Fruit fly (Drosophila melanogaster) whole organism, prepupa: Measurements from ENCODE around the gene Pex10.

Experiments
- CG11902 ChIP-seq: fragments of 200-800 bp; sonication (Bioruptor generic); optimal IDR thresholded peaks from 3 replicates; lab custom pipeline; 2016; ENCODE audit warnings: missing biosample characterization, missing genetic modification characterization
- CG15336 ChIP-seq: fragments of 200-800 bp; sonication (Bioruptor generic); IDR thresholded peaks from 2 replicates; pipeline ENCODE4 v1.3.6; 2022; ENCODE audit warnings: missing biosample characterization, missing genetic modification characterization
- CG16779 ChIP-seq: fragments of 200-800 bp; sonication (Bioruptor generic); optimal IDR thresholded peaks from 3 replicates; lab custom pipeline; 2017; ENCODE audit warnings: missing biosample characterization, mild to moderate bottlenecking, missing genetic modification characterization
- CG3032 ChIP-seq: fragments of 200-800 bp; optimal IDR thresholded peaks from 2 replicates; lab custom pipeline; 2019; ENCODE audit warnings: missing biosample characterization, mild to moderate bottlenecking, missing genetic modification characterization, moderate library complexity
- CG31627 ChIP-seq: fragments of 200-800 bp; sonication (Bioruptor generic); optimal IDR thresholded peaks from 3 replicates; lab custom pipeline; 2016; ENCODE audit warnings: missing biosample characterization, missing genetic modification characterization
- CG32006 ChIP-seq: fragments of 200-800 bp; sonication (Bioruptor generic); optimal IDR thresholded peaks from 3 replicates; lab custom pipeline; 2017; ENCODE audit warnings: missing biosample characterization, mild to moderate bottlenecking, missing genetic modification characterization
- CG3919 ChIP-seq: fragments of 200-800 bp; sonication (Bioruptor generic); optimal IDR thresholded peaks from 3 replicates; lab custom pipeline; 2016; ENCODE audit warnings: missing biosample characterization, missing genetic modification characterization
- CG6163 ChIP-seq: fragments of 200-800 bp; sonication (Bioruptor generic); IDR thresholded peaks from 3 replicates; pipeline ENCODE4 v1.3.6; 2022; ENCODE audit warnings: missing biosample characterization, missing genetic modification characterization
- CG6276 ChIP-seq: fragments of 200-800 bp; sonication (Bioruptor generic); optimal IDR thresholded peaks from 2 replicates; lab custom pipeline; 2017; ENCODE audit warnings: missing biosample characterization, mild to moderate bottlenecking, missing genetic modification characterization
- CG6808 ChIP-seq: fragments of 200-800 bp; sonication (Bioruptor generic); optimal IDR thresholded peaks from 3 replicates; lab custom pipeline; 2017; ENCODE audit warnings: missing biosample characterization, missing genetic modification characterization, mild to moderate bottlenecking, moderate library complexity, missing genetic modification reagents
- CG6854 ChIP-seq: fragments of 200-800 bp; sonication (Bioruptor generic); optimal IDR thresholded peaks from 2 replicates; lab custom pipeline; 2017; ENCODE audit warnings: missing biosample characterization, mild to moderate bottlenecking, missing genetic modification characterization
- CG8119 ChIP-seq: fragments of 200-800 bp; sonication (Bioruptor generic); IDR thresholded peaks from 3 replicates; pipeline ENCODE4 v1.3.6; 2022; ENCODE audit warnings: missing biosample characterization, missing genetic modification characterization
- CG8319 ChIP-seq: fragments of 200-800 bp; sonication (Bioruptor generic); optimal IDR thresholded peaks from 3 replicates; lab custom pipeline; 2016; ENCODE audit warnings: missing biosample characterization, missing genetic modification characterization
- CG8632 ChIP-seq: fragments of 200-800 bp; sonication (Bioruptor generic); optimal IDR thresholded peaks from 3 replicates; lab custom pipeline; 2016; ENCODE audit warnings: missing biosample characterization, missing genetic modification characterization
- Eip78C ChIP-seq: fragments of 200-800 bp; sonication (Bioruptor generic); peaks from one replicate; lab custom pipeline; 2016; ENCODE audit warnings: missing biosample characterization, missing genetic modification characterization
- Eip93F ChIP-seq: fragments of 200-800 bp; sonication (Bioruptor generic); optimal IDR thresholded peaks from 2 replicates; lab custom pipeline; 2016; ENCODE audit warnings: missing biosample characterization, mild to moderate bottlenecking, missing genetic modification characterization
- Ets21C ChIP-seq: fragments of 200-800 bp; sonication (Bioruptor generic); optimal IDR thresholded peaks from 3 replicates; lab custom pipeline; 2016; ENCODE audit warnings: missing biosample characterization, missing genetic modification characterization
- Hr38 ChIP-seq: sonication (Bioruptor generic); optimal IDR thresholded peaks from 2 replicates; lab custom pipeline; 2016; ENCODE audit warnings: missing biosample characterization, missing genetic modification characterization
- Hr4 ChIP-seq: fragments of 200-800 bp; sonication (Bioruptor generic); optimal IDR thresholded peaks from 3 replicates; lab custom pipeline; 2016; ENCODE audit warnings: missing biosample characterization, missing genetic modification characterization
- Lpt ChIP-seq: fragments of 200-800 bp; sonication (Bioruptor generic); optimal IDR thresholded peaks from 3 replicates; lab custom pipeline; 2016; ENCODE audit warnings: missing biosample characterization, missing genetic modification characterization
- Met ChIP-seq: fragments of 200-800 bp; sonication (Bioruptor generic); optimal IDR thresholded peaks from 3 replicates; lab custom pipeline; 2016; ENCODE audit warnings: missing biosample characterization, missing genetic modification characterization
- Smox ChIP-seq: fragments of 200-800 bp; sonication (Bioruptor generic); optimal IDR thresholded peaks from 3 replicates; lab custom pipeline; 2016; ENCODE audit warnings: missing biosample characterization, missing genetic modification characterization
- Sox102F ChIP-seq: fragments of 200-800 bp; sonication (Bioruptor generic); optimal IDR thresholded peaks from 2 replicates; lab custom pipeline; 2016; ENCODE audit warnings: missing biosample characterization, mild to moderate bottlenecking, missing genetic modification characterization
- Sox15 ChIP-seq: fragments of 200-800 bp; sonication (Bioruptor generic); optimal IDR thresholded peaks from 3 replicates; lab custom pipeline; 2016; ENCODE audit warnings: missing biosample characterization, missing genetic modification characterization
- achi ChIP-seq: fragments of 200-800 bp; sonication (Bioruptor generic); optimal IDR thresholded peaks from 3 replicates; lab custom pipeline; 2016; ENCODE audit warnings: missing biosample characterization, missing genetic modification characterization
- acj6 ChIP-seq: fragments of 200-800 bp; sonication (Bioruptor generic); optimal IDR thresholded peaks from 3 replicates; lab custom pipeline; 2016; ENCODE audit warnings: missing biosample characterization, missing genetic modification characterization
- cyc ChIP-seq: fragments of 200-800 bp; sonication (Bioruptor generic); optimal IDR thresholded peaks from 3 replicates; lab custom pipeline; 2016; ENCODE audit warnings: missing biosample characterization, missing genetic modification characterization
- dsx ChIP-seq: fragments of 200-800 bp; optimal IDR thresholded peaks from 3 replicates; lab custom pipeline; 2019; ENCODE audit warnings: missing biosample characterization, mild to moderate bottlenecking, missing genetic modification characterization, moderate library complexity; ENCODE audit not compliant: poor library complexity, severe bottlenecking
- eg ChIP-seq: fragments of 200-800 bp; sonication (Bioruptor generic); IDR thresholded peaks from 3 replicates; pipeline ENCODE4 v1.3.6; 2022; ENCODE audit warnings: missing biosample characterization, missing genetic modification characterization
- esn ChIP-seq: fragments of 200-800 bp; sonication (Bioruptor generic); optimal IDR thresholded peaks from 2 replicates; lab custom pipeline; 2016; ENCODE audit warnings: missing biosample characterization, mild to moderate bottlenecking, missing genetic modification characterization, moderate library complexity
- fd59A ChIP-seq: fragments of 200-800 bp; sonication (Bioruptor generic); optimal IDR thresholded peaks from 2 replicates; lab custom pipeline; 2017; ENCODE audit warnings: missing biosample characterization, mild to moderate bottlenecking, missing genetic modification characterization, missing genetic modification reagents
- fkh ChIP-seq: fragments of 200-800 bp; sonication (Bioruptor generic); optimal IDR thresholded peaks from 3 replicates; lab custom pipeline; 2017; ENCODE audit warnings: missing biosample characterization, mild to moderate bottlenecking, missing genetic modification characterization, moderate library complexity
- lz ChIP-seq: fragments of 200-800 bp; sonication (Bioruptor generic); optimal IDR thresholded peaks from 3 replicates; lab custom pipeline; 2016; ENCODE audit warnings: missing biosample characterization, missing genetic modification characterization
- net ChIP-seq: fragments of 200-800 bp; sonication (Bioruptor generic); optimal IDR thresholded peaks from 3 replicates; lab custom pipeline; 2016; ENCODE audit warnings: missing biosample characterization, missing genetic modification characterization
- pdm3 ChIP-seq: fragments of 200-800 bp; sonication (Bioruptor generic); optimal IDR thresholded peaks from 3 replicates; lab custom pipeline; 2016; ENCODE audit warnings: missing biosample characterization, missing genetic modification characterization
- salr ChIP-seq, 2 experiments: fragments of 200-800 bp; sonication (Bioruptor generic); optimal IDR thresholded peaks; 3 replicates each; lab custom pipeline; 2016 to 2018; ENCODE audit warnings: missing biosample characterization in 2 of 2, missing genetic modification characterization in 2 of 2, mild to moderate bottlenecking in 1 of 2
- spab ChIP-seq: fragments of 200-800 bp; sonication (Bioruptor generic); optimal IDR thresholded peaks from 2 replicates; lab custom pipeline; 2017; ENCODE audit warnings: missing biosample characterization, mild to moderate bottlenecking, missing genetic modification characterization, missing genetic modification reagents
- ss ChIP-seq, 2 experiments: fragments of 200-800 bp; sonication (Bioruptor generic); optimal IDR thresholded peaks; 2 replicates in 1 of 2; 3 replicates in 1 of 2; lab custom pipeline; 2017 to 2018; ENCODE audit warnings: mild to moderate bottlenecking in 2 of 2, missing biosample characterization in 2 of 2, missing genetic modification characterization in 2 of 2, moderate library complexity in 1 of 2
- svp ChIP-seq: fragments of 200-800 bp; sonication (Bioruptor generic); peaks from one replicate; lab custom pipeline; 2016; ENCODE audit warnings: missing biosample characterization, missing genetic modification characterization

Pex10 gene

dm6 chr3L:1575731-1576376 lies 17.8 kb downstream of the Pex10 start:
- TF ChIP-seq CG32006 (GFP tag; lab: Kevin White, UChicago) (peak; percentile 26), CG6276 (no peak), CG8319 (no peak), achi (GFP tag; lab: Kevin White, UChicago) (peak; percentile 12), pdm3 (GFP tag; lab: Kevin White, UChicago) (peak; percentile 11), CG31627 (GFP tag; lab: Kevin White, UChicago) (no peak), CG6163 (0 out of 3 replicates have a peak, but pooled peaks have one; percentile 20), Eip78C (GFP tag; lab: Kevin White, UChicago) (peak; percentile 85), CG3032 (tag; lab: Kevin White, UChicago) (no peak), Hr4 (peak; percentile 35), acj6 (GFP tag; lab: Kevin White, UChicago) (peak; percentile 12), CG15336 (GFP tag; lab: Robert Waterston, UW) (peak; percentile 39; the same call in 1 of the 2 replicates), esn (GFP tag; lab: Kevin White, UChicago) (peak; percentile 17), CG3919 (GFP tag; lab: Kevin White, UChicago) (peak; percentile 16)

DNA sequence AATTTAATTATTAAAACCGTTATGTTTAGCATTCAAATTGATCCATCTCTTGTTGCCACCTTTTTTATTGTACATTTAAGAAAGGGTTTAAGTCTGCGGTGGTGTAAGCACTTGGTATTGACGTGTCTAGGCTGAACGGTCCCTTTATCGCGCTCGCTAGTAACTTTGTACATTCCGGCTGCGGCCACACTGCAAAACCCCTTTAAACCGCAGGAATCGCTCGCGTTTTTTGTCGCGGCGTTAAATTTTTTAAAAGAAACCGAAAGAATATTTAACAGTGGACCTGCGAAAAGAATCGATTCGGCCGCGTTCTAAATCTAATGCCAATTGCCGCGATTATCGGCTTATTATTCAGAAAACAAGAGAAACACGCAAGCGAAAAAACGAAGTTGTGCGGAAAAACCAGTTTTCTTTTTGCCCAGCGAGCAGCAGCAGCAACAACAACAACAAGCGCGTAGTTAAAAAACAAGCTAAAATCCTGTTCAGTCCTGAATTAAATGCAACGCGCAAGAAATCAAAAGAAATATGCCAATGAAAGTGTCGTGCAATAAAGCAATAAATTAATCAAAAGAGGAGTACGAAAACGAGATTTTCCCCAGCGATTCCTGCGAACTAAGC lies 18.6 kb downstream of the Pex10 start, which contains the start of gene CG13917:
CG13917 (plus strand) TSS at position 211 of the 618 bp plus-strand sequence.
- TF ChIP-seq eg (GFP tag; lab: Robert Waterston, UW), result 0 out of 3 replicates have a peak, but pooled peaks have one; percentile 21
- peak; percentile 85 for TF ChIP-seq Eip78C (GFP tag; lab: Kevin White, UChicago)
- no peak for TF ChIP-seq Hr38 (GFP tag; lab: Kevin White, UChicago)
- peak; percentile 29 for TF ChIP-seq CG6808 (GFP tag; lab: Kevin White, UChicago)
- peak; percentile 7 for TF ChIP-seq CG16779 (tag; lab: Kevin White, UChicago)
- peak; percentile 36 for TF ChIP-seq CG6276
- TF ChIP-seq CG3032 (tag; lab: Kevin White, UChicago), result no peak
- peak in 1 of 2 experiments; percentile 42 for TF ChIP-seq ss (GFP tag; optimal IDR thresholded peaks at IDR 0.05; lab: Kevin White, UChicago)
- TF ChIP-seq CG6854, result peak; percentile 71
- 0 out of 3 replicates have a peak, but pooled peaks have one; percentile 15 for TF ChIP-seq CG8119
- TF ChIP-seq CG8632, result no peak
- TF ChIP-seq CG6163, result peak; percentile 33; the same call in 1 of the 3 replicates
- TF ChIP-seq Smox (GFP tag; lab: Kevin White, UChicago), result no peak
- TF ChIP-seq dsx (GFP tag; lab: Kevin White, UChicago), result peak; percentile 45

DNA sequence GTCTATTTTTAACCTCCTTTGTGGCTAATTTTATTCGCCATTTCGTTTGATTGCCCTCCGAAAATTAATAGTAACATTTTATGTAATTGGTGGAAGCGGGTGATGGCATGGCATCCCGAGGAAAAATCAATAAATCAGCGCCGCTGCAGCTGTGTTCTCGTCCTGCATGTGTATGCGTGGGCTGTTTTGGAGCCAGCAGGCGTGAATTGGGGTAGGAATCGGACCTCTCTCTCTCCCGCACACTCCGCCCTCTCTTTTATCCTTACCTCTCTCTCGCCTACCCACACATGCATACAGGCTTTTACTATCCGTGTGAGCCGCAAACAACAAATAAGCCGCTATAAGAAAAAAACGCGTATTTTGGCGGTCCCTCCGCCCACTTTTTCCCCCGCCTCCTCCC lies 19.3 kb downstream of the Pex10 start:
- 0 out of 3 replicates have a peak, but pooled peaks have one; percentile 26 for TF ChIP-seq eg (GFP tag; lab: Robert Waterston, UW)
- no peak for TF ChIP-seq cyc (GFP tag; lab: Kevin White, UChicago)

DNA sequence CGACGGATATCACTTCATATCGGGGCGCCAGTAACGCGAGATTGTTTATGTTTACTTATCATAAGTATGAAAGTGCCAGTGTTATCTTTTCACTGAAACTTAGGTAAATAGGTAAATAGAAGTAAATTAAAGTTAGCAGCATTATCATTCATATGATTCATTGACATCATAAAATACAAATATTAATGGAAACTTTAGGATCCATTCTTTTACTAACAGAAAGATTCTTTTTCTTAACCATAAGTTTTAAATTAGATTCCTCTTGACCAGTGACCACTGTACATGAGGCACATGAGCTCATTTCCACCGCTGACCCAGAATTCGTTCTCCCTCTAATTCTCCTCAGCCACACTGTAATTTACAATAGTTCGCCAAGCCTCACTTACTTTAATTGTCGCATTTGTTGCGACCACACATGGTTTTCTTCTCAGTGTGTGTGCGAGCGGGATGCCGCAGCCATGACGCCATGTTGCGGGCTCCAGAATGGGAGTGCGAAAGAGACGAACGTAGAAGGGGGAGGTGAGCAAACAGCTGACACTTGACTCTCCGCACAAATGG lies 20.4 kb downstream of the Pex10 start:
- TF ChIP-seq Eip78C (GFP tag; lab: Kevin White, UChicago) (peak; percentile 52), pdm3 (GFP tag; lab: Kevin White, UChicago) (no peak), ss (GFP tag; optimal IDR thresholded peaks at IDR 0.05; lab: Kevin White, UChicago) (no peak), CG6163 (peak; percentile 33; the same call in 1 of the 3 replicates), CG11902 (no peak), CG6808 (GFP tag; lab: Kevin White, UChicago) (no peak), Eip93F (GFP tag; lab: Kevin White, UChicago) (no peak), CG3032 (tag; lab: Kevin White, UChicago) (no peak), eg (GFP tag; lab: Robert Waterston, UW) (no peak), fd59A (no peak), svp (GFP tag; lab: Kevin White, UChicago) (peak; percentile 61), Sox15 (GFP tag; lab: Kevin White, UChicago) (no peak), net (no peak), Met (GFP tag; lab: Kevin White, UChicago) (no peak), CG31627 (GFP tag; lab: Kevin White, UChicago) (no peak), CG8319 (no peak), dsx (GFP tag; lab: Kevin White, UChicago) (no peak), CG3919 (GFP tag; lab: Kevin White, UChicago) (peak; percentile 5), lz (GFP tag; lab: Kevin White, UChicago) (no peak), cyc (GFP tag; lab: Kevin White, UChicago) (no peak), Lpt (GFP tag; lab: Kevin White, UChicago) (no peak), Ets21C (no peak), Sox102F (GFP tag; lab: Kevin White, UChicago) (no peak), achi (GFP tag; lab: Kevin White, UChicago) (peak; percentile 19), CG6854 (no peak), CG16779 (tag; lab: Kevin White, UChicago) (no peak), spab (GFP tag; lab: Kevin White, UChicago) (no peak), CG8119 (0 out of 3 replicates have a peak, but pooled peaks have one; percentile 16), CG32006 (GFP tag; lab: Kevin White, UChicago) (no peak), salr (GFP tag; optimal IDR thresholded peaks at IDR 0.05; lab: Kevin White, UChicago) (no peak), fkh (GFP tag; lab: Kevin White, UChicago) (peak; percentile 64), acj6 (GFP tag; lab: Kevin White, UChicago) (no peak)
